Fruit fly (Drosophila melanogaster) whole organism, prepupa: ENCODE data around the gene MED20.

Experiments
- CG10631 ChIP-seq: fragments of 200-800 bp; sonication (Bioruptor generic); optimal IDR thresholded peaks from 2 replicates; lab custom pipeline; 2016; ENCODE audit warnings: missing biosample characterization, missing genetic modification characterization
- CG10669 ChIP-seq: fragments of 200-800 bp; sonication (Bioruptor generic); optimal IDR thresholded peaks from 3 replicates; lab custom pipeline; 2018; ENCODE audit warnings: missing biosample characterization, mild to moderate bottlenecking, missing genetic modification characterization, moderate library complexity
- CG11294 ChIP-seq: fragments of 200-800 bp; sonication (Bioruptor generic); IDR thresholded peaks from 2 replicates; pipeline ENCODE4 v1.3.6; 2022; ENCODE audit warnings: missing biosample characterization, missing genetic modification characterization
- CG11762 ChIP-seq: fragments of 200-800 bp; sonication (Bioruptor generic); optimal IDR thresholded peaks from 3 replicates; lab custom pipeline; 2016; ENCODE audit warnings: missing biosample characterization, missing genetic modification characterization; ENCODE audit not compliant: insufficient read depth
- CG11902 ChIP-seq: fragments of 200-800 bp; sonication (Bioruptor generic); optimal IDR thresholded peaks from 3 replicates; lab custom pipeline; 2016; ENCODE audit warnings: missing biosample characterization, missing genetic modification characterization
- CG15336 ChIP-seq: fragments of 200-800 bp; sonication (Bioruptor generic); IDR thresholded peaks from 2 replicates; pipeline ENCODE4 v1.3.6; 2022; ENCODE audit warnings: missing biosample characterization, missing genetic modification characterization
- CG1621 ChIP-seq: fragments of 200-800 bp; sonication (Bioruptor generic); optimal IDR thresholded peaks from 3 replicates; lab custom pipeline; 2018; ENCODE audit warnings: missing biosample characterization, mild to moderate bottlenecking, missing genetic modification characterization
- CG31627 ChIP-seq: fragments of 200-800 bp; sonication (Bioruptor generic); optimal IDR thresholded peaks from 3 replicates; lab custom pipeline; 2016; ENCODE audit warnings: missing biosample characterization, missing genetic modification characterization
- CG32006 ChIP-seq: fragments of 200-800 bp; sonication (Bioruptor generic); optimal IDR thresholded peaks from 3 replicates; lab custom pipeline; 2017; ENCODE audit warnings: missing biosample characterization, mild to moderate bottlenecking, missing genetic modification characterization
- CG34406 ChIP-seq: fragments of 200-800 bp; sonication (Bioruptor generic); optimal IDR thresholded peaks from 3 replicates; lab custom pipeline; 2016; ENCODE audit warnings: missing biosample characterization, missing genetic modification characterization
- CG6163 ChIP-seq: fragments of 200-800 bp; sonication (Bioruptor generic); IDR thresholded peaks from 3 replicates; pipeline ENCODE4 v1.3.6; 2022; ENCODE audit warnings: missing biosample characterization, missing genetic modification characterization
- CG6276 ChIP-seq: fragments of 200-800 bp; sonication (Bioruptor generic); optimal IDR thresholded peaks from 2 replicates; lab custom pipeline; 2017; ENCODE audit warnings: missing biosample characterization, mild to moderate bottlenecking, missing genetic modification characterization
- CG6792 ChIP-seq: fragments of 200-800 bp; sonication (Bioruptor generic); optimal IDR thresholded peaks from 3 replicates; lab custom pipeline; 2016; ENCODE audit warnings: missing biosample characterization, missing genetic modification characterization
- CG6808 ChIP-seq: fragments of 200-800 bp; sonication (Bioruptor generic); optimal IDR thresholded peaks from 3 replicates; lab custom pipeline; 2017; ENCODE audit warnings: missing biosample characterization, missing genetic modification characterization, mild to moderate bottlenecking, moderate library complexity, missing genetic modification reagents
- CG6854 ChIP-seq: fragments of 200-800 bp; sonication (Bioruptor generic); optimal IDR thresholded peaks from 2 replicates; lab custom pipeline; 2017; ENCODE audit warnings: missing biosample characterization, mild to moderate bottlenecking, missing genetic modification characterization
- CG8119 ChIP-seq: fragments of 200-800 bp; sonication (Bioruptor generic); IDR thresholded peaks from 3 replicates; pipeline ENCODE4 v1.3.6; 2022; ENCODE audit warnings: missing biosample characterization, missing genetic modification characterization
- CG8319 ChIP-seq: fragments of 200-800 bp; sonication (Bioruptor generic); optimal IDR thresholded peaks from 3 replicates; lab custom pipeline; 2016; ENCODE audit warnings: missing biosample characterization, missing genetic modification characterization
- Eip75B ChIP-seq: fragments of 200-800 bp; sonication (Bioruptor generic); optimal IDR thresholded peaks from 3 replicates; lab custom pipeline; 2016; ENCODE audit warnings: missing biosample characterization, missing genetic modification characterization
- Eip78C ChIP-seq: fragments of 200-800 bp; sonication (Bioruptor generic); peaks from one replicate; lab custom pipeline; 2016; ENCODE audit warnings: missing biosample characterization, missing genetic modification characterization
- Eip93F ChIP-seq: fragments of 200-800 bp; sonication (Bioruptor generic); optimal IDR thresholded peaks from 2 replicates; lab custom pipeline; 2016; ENCODE audit warnings: missing biosample characterization, mild to moderate bottlenecking, missing genetic modification characterization
- Ets21C ChIP-seq: fragments of 200-800 bp; sonication (Bioruptor generic); optimal IDR thresholded peaks from 3 replicates; lab custom pipeline; 2016; ENCODE audit warnings: missing biosample characterization, missing genetic modification characterization
- Ets96B ChIP-seq: fragments of 200-800 bp; optimal IDR thresholded peaks from 2 replicates; lab custom pipeline; 2019; ENCODE audit warnings: missing biosample characterization, mild to moderate bottlenecking, missing genetic modification characterization, moderate library complexity
- Gug ChIP-seq: fragments of 200-800 bp; sonication (Bioruptor generic); IDR thresholded peaks from 2 replicates; pipeline ENCODE4 v1.3.6; 2022; ENCODE audit warnings: missing biosample characterization, missing genetic modification characterization
- Hr38 ChIP-seq: sonication (Bioruptor generic); optimal IDR thresholded peaks from 2 replicates; lab custom pipeline; 2016; ENCODE audit warnings: missing biosample characterization, missing genetic modification characterization
- Hr39 ChIP-seq: fragments of 200-800 bp; sonication (Bioruptor generic); optimal IDR thresholded peaks from 2 replicates; lab custom pipeline; 2016; ENCODE audit warnings: missing biosample characterization, missing genetic modification characterization
- Lpt ChIP-seq: fragments of 200-800 bp; sonication (Bioruptor generic); optimal IDR thresholded peaks from 3 replicates; lab custom pipeline; 2016; ENCODE audit warnings: missing biosample characterization, missing genetic modification characterization
- Met ChIP-seq: fragments of 200-800 bp; sonication (Bioruptor generic); optimal IDR thresholded peaks from 3 replicates; lab custom pipeline; 2016; ENCODE audit warnings: missing biosample characterization, missing genetic modification characterization
- OdsH ChIP-seq: fragments of 200-800 bp; sonication (Bioruptor generic); optimal IDR thresholded peaks from 3 replicates; lab custom pipeline; 2016; ENCODE audit warnings: missing biosample characterization, missing genetic modification characterization
- Smox ChIP-seq: fragments of 200-800 bp; sonication (Bioruptor generic); optimal IDR thresholded peaks from 3 replicates; lab custom pipeline; 2016; ENCODE audit warnings: missing biosample characterization, missing genetic modification characterization
- Sox102F ChIP-seq: fragments of 200-800 bp; sonication (Bioruptor generic); optimal IDR thresholded peaks from 2 replicates; lab custom pipeline; 2016; ENCODE audit warnings: missing biosample characterization, mild to moderate bottlenecking, missing genetic modification characterization
- Sox15 ChIP-seq: fragments of 200-800 bp; sonication (Bioruptor generic); optimal IDR thresholded peaks from 3 replicates; lab custom pipeline; 2016; ENCODE audit warnings: missing biosample characterization, missing genetic modification characterization
- achi ChIP-seq: fragments of 200-800 bp; sonication (Bioruptor generic); optimal IDR thresholded peaks from 3 replicates; lab custom pipeline; 2016; ENCODE audit warnings: missing biosample characterization, missing genetic modification characterization
- acj6 ChIP-seq: fragments of 200-800 bp; sonication (Bioruptor generic); optimal IDR thresholded peaks from 3 replicates; lab custom pipeline; 2016; ENCODE audit warnings: missing biosample characterization, missing genetic modification characterization
- cyc ChIP-seq: fragments of 200-800 bp; sonication (Bioruptor generic); optimal IDR thresholded peaks from 3 replicates; lab custom pipeline; 2016; ENCODE audit warnings: missing biosample characterization, missing genetic modification characterization
- dac ChIP-seq: fragments of 200-800 bp; sonication (Bioruptor generic); optimal IDR thresholded peaks from 2 replicates; lab custom pipeline; 2017; ENCODE audit warnings: missing biosample characterization, mild to moderate bottlenecking, missing genetic modification characterization
- fd85E ChIP-seq: fragments of 200-800 bp; sonication (Bioruptor generic); optimal IDR thresholded peaks from 3 replicates; lab custom pipeline; 2016; ENCODE audit warnings: missing biosample characterization, missing genetic modification characterization
- fkh ChIP-seq: fragments of 200-800 bp; sonication (Bioruptor generic); optimal IDR thresholded peaks from 3 replicates; lab custom pipeline; 2017; ENCODE audit warnings: missing biosample characterization, mild to moderate bottlenecking, missing genetic modification characterization, moderate library complexity
- lz ChIP-seq: fragments of 200-800 bp; sonication (Bioruptor generic); optimal IDR thresholded peaks from 3 replicates; lab custom pipeline; 2016; ENCODE audit warnings: missing biosample characterization, missing genetic modification characterization
- salr ChIP-seq, 2 experiments: fragments of 200-800 bp; sonication (Bioruptor generic); optimal IDR thresholded peaks; 3 replicates each; lab custom pipeline; 2016 to 2018; ENCODE audit warnings: missing biosample characterization in 2 of 2, missing genetic modification characterization in 2 of 2, mild to moderate bottlenecking in 1 of 2
- spab ChIP-seq: fragments of 200-800 bp; sonication (Bioruptor generic); optimal IDR thresholded peaks from 2 replicates; lab custom pipeline; 2017; ENCODE audit warnings: missing biosample characterization, mild to moderate bottlenecking, missing genetic modification characterization, missing genetic modification reagents
- svp ChIP-seq: fragments of 200-800 bp; sonication (Bioruptor generic); peaks from one replicate; lab custom pipeline; 2016; ENCODE audit warnings: missing biosample characterization, missing genetic modification characterization
- topi ChIP-seq: fragments of 200-800 bp; sonication (Bioruptor generic); optimal IDR thresholded peaks from 3 replicates; lab custom pipeline; 2016; ENCODE audit warnings: missing biosample characterization, missing genetic modification characterization

Gene MED20

dm6 chr2L:8093182-8093941, 20.7 kb upstream of the MED20 start (continued):
- TF ChIP-seq topi (GFP tag; lab: Kevin White, UChicago) (peak; percentile 8), Ets96B (tag; lab: Kevin White, UChicago) (no peak), CG6163 (GFP tag; lab: Robert Waterston, UW) (peak; percentile 56; the same call in 2 of the 3 replicates), CG11294 (GFP tag; lab: Robert Waterston, UW) (peak; percentile 15; the same call in 1 of the 2 replicates), CG1621 (tag; lab: Kevin White, UChicago) (no peak), cyc (GFP tag; lab: Kevin White, UChicago) (no peak), CG32006 (GFP tag; lab: Kevin White, UChicago) (peak; percentile 24), salr (GFP tag; optimal IDR thresholded peaks at IDR 0.05; lab: Kevin White, UChicago) (no peak), CG15336 (no peak), Smox (GFP tag; lab: Kevin White, UChicago) (peak; percentile 30), svp (peak; percentile 75)
- TF ChIP-seq, all 60 proteins: peak for 26

- no peak for TF ChIP-seq achi (GFP tag; lab: Kevin White, UChicago)
- TF ChIP-seq CG6276 (GFP tag; lab: Kevin White, UChicago) = no peak
- TF ChIP-seq CG15336 = no peak
- TF ChIP-seq Gug (GFP tag; lab: Robert Waterston, UW) = no peak
- no peak for TF ChIP-seq CG6808 (GFP tag; lab: Kevin White, UChicago)
- TF ChIP-seq CG8319 (GFP tag; lab: Kevin White, UChicago) = no peak
- TF ChIP-seq Eip75B = no peak
- TF ChIP-seq Ets21C (GFP tag; lab: Kevin White, UChicago) = no peak
- no peak for TF ChIP-seq Eip78C (GFP tag; lab: Kevin White, UChicago)
- TF ChIP-seq Met (GFP tag; lab: Kevin White, UChicago) = no peak
- TF ChIP-seq Lpt (GFP tag; lab: Kevin White, UChicago) = no peak
- no peak for TF ChIP-seq CG11762 (GFP tag; lab: Kevin White, UChicago)
- TF ChIP-seq, all 60 proteins: peak for 0
These were observed 19.3 kb upstream of the MED20 start for dm6 chr2L:8091908-8092307.

DNA sequence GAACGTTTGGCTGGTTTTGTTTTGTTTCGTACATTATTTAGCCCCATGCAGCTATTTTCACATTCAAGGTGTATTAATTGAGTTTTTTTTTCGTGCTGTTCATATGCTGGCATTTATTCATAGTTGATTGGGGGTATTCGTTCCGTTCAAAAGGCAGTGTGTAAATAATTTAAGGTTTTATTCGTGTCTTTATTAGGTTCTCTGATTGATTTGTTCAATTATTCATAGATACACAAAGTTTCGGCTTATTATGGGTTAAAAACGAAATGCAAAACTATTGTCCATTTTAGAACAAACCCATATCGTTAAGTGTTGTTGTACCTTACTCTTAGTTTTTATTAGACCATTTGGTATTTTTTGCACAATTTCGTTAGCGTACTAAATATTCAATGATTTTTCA, 18.8 kb upstream of the MED20 start:
- TF ChIP-seq lz (GFP tag; lab: Kevin White, UChicago) = no peak
- TF ChIP-seq CG10669 (GFP tag; lab: Kevin White, UChicago) = no peak
- no peak for TF ChIP-seq CG8119 (GFP tag; lab: Robert Waterston, UW)
- TF ChIP-seq fd85E (GFP tag; lab: Kevin White, UChicago) = no peak

- TF ChIP-seq svp = peak; percentile 77
- TF ChIP-seq Eip78C (GFP tag; lab: Kevin White, UChicago) = peak; percentile 67
- peak; percentile 44 for TF ChIP-seq Sox102F (GFP tag; lab: Kevin White, UChicago)
- no peak for TF ChIP-seq cyc (GFP tag; lab: Kevin White, UChicago)
- no peak for TF ChIP-seq CG6854
- no peak for TF ChIP-seq Gug (GFP tag; lab: Robert Waterston, UW)
- TF ChIP-seq CG34406 = peak; percentile 29
- peak; percentile 14 for TF ChIP-seq Hr39
- TF ChIP-seq Sox15 (GFP tag; lab: Kevin White, UChicago) = no peak
- peak; percentile 29 for TF ChIP-seq CG31627 (GFP tag; lab: Kevin White, UChicago)
- peak; percentile 30 for TF ChIP-seq achi (GFP tag; lab: Kevin White, UChicago)
- no peak for TF ChIP-seq Ets96B (tag; lab: Kevin White, UChicago)
- no peak for TF ChIP-seq CG11762 (GFP tag; lab: Kevin White, UChicago)
- no peak for TF ChIP-seq CG11294 (GFP tag; lab: Robert Waterston, UW)
- TF ChIP-seq CG6792 (GFP tag; lab: Kevin White, UChicago) = no peak
- TF ChIP-seq CG6276 (GFP tag; lab: Kevin White, UChicago) = peak; percentile 33
- peak; percentile 22 for TF ChIP-seq acj6
- TF ChIP-seq fkh (GFP tag; lab: Kevin White, UChicago) = peak; percentile 11
- TF ChIP-seq CG6808 (GFP tag; lab: Kevin White, UChicago) = no peak
- peak; percentile 38 for TF ChIP-seq Eip75B
- TF ChIP-seq Eip93F (GFP tag; lab: Kevin White, UChicago) = no peak
- TF ChIP-seq lz (GFP tag; lab: Kevin White, UChicago) = peak; percentile 20
- peak; percentile 15 for TF ChIP-seq OdsH (GFP tag; lab: Kevin White, UChicago)
- no peak for TF ChIP-seq dac (GFP tag; lab: Kevin White, UChicago)
- TF ChIP-seq CG11902 (GFP tag; lab: Kevin White, UChicago) = no peak
- no peak for TF ChIP-seq Hr38 (GFP tag; lab: Kevin White, UChicago)
- TF ChIP-seq CG10631 (GFP tag; lab: Kevin White, UChicago) = no peak
- TF ChIP-seq spab (GFP tag; lab: Kevin White, UChicago) = no peak
These were observed 15.6 kb upstream of the MED20 start for dm6 chr2L:8088025-8088789.
